Worm (Caenorhabditis elegans) whole organism, early embryonic: ENCODE measurements around the gene ZK666.15.

Source experiments
- B0310.2 ChIP-seq: sonication (generic microtip); optimal IDR thresholded peaks from 2 replicates; lab custom pipeline; 2016; ENCODE audit warnings: mild to moderate bottlenecking, missing genetic modification characterization, missing compliant biosample characterization
- F13C5.2 ChIP-seq: sonication (generic microtip); optimal IDR thresholded peaks from 2 replicates; lab custom pipeline; 2017; ENCODE audit warnings: mild to moderate bottlenecking, missing genetic modification characterization, inconsistent platforms, missing compliant biosample characterization
- ama-1 ChIP-seq: fragments of 150-350 bp; optimal IDR thresholded peaks from 2 replicates; lab custom pipeline; 2014
- ceh-13 ChIP-seq: fragments of 200-800 bp; sonication (Bioruptor generic); optimal IDR thresholded peaks from 2 replicates; lab custom pipeline; 2018; ENCODE audit warnings: mild to moderate bottlenecking, missing genetic modification characterization, missing compliant biosample characterization
- ets-7 ChIP-seq: sonication (generic microtip); optimal IDR thresholded peaks from 2 replicates; lab custom pipeline; 2016; ENCODE audit warnings: missing genotype, missing genetic modification characterization, missing compliant biosample characterization
- flt-1 ChIP-seq: fragments of 200-800 bp; sonication (Bioruptor generic); IDR thresholded peaks from 2 replicates; pipeline ENCODE4 v1.3.6; 2022; ENCODE audit warnings: missing genetic modification characterization, missing compliant biosample characterization
- hmg-4 ChIP-seq: fragments of 200-800 bp; sonication (Bioruptor generic); optimal IDR thresholded peaks from 2 replicates; lab custom pipeline; 2018; ENCODE audit warnings: mild to moderate bottlenecking, missing genetic modification characterization, missing compliant biosample characterization
- sea-1 ChIP-seq: fragments of 200-800 bp; sonication (Bioruptor generic); conservative IDR thresholded peaks from 2 replicates; pipeline ENCODE4 v1.3.6; 2022; ENCODE audit warnings: missing genetic modification characterization, missing compliant biosample characterization
- tbx-11 ChIP-seq: fragments of 200-800 bp; sonication (Bioruptor generic); IDR thresholded peaks from 2 replicates; pipeline ENCODE4 v1.3.6; 2022; ENCODE audit warnings: missing genetic modification characterization, missing compliant biosample characterization
- tra-4 ChIP-seq: sonication (generic microtip); optimal IDR thresholded peaks from 2 replicates; lab custom pipeline; 2017; ENCODE audit warnings: missing genetic modification characterization, missing compliant biosample characterization

DNA sequence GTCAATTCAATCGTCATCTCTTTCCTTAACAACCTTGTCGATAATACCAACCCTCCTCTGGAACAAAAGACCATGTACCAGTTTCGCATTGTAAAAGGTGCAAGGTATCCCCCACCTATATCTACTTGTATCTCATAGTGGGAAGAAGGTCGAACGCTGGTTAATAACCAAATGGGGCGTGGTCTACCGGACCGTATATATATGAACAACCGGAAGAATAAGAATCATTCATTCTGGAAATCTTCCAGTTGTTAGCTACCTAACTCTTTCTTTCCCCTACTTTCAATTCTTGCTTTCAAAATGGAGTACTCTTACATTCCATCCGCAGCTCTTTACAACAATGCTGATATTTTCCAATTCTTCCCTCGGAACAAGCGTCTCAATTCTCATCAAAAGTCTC lies 25.6 kb upstream of the ZK666.15 start, which contains the start of gene ZK673.5:
- no peak for TF ChIP-seq ama-1 (lab: Kevin White, UChicago)
- TF ChIP-seq flt-1 (GFP tag; lab: Robert Waterston, UW) = no peak
- TF ChIP-seq sea-1 = no peak
- TF ChIP-seq hmg-4 (GFP tag; lab: Kevin White, UChicago) = no peak
- no peak for TF ChIP-seq ceh-13 (GFP tag; lab: Kevin White, UChicago)
- no peak for TF ChIP-seq tbx-11
- TF ChIP-seq F13C5.2 (tag; lab: Kevin White, UChicago) = no peak
- TF ChIP-seq B0310.2 = no peak
- no peak for TF ChIP-seq tra-4 (tag; lab: Kevin White, UChicago)
- TF ChIP-seq ets-7 (tag; lab: Kevin White, UChicago) = no peak
